Fruit fly (Drosophila melanogaster) whole organism, pupa: ENCODE data around the gene CG18095.
A peak's percentile ranks its signal among the peaks of the same experiment; 100 is the strongest.

Experiments
- CG14655 ChIP-seq: fragments of 200-800 bp; sonication (Bioruptor generic); optimal IDR thresholded peaks from 3 replicates; lab custom pipeline; 2017; ENCODE audit warnings: mild to moderate bottlenecking, missing biosample characterization, missing genetic modification reagents, missing genetic modification characterization
- CG32121 ChIP-seq: fragments of 200-800 bp; sonication (Bioruptor generic); IDR thresholded peaks from 2 replicates; pipeline ENCODE4 v1.3.6; 2022; ENCODE audit warnings: missing biosample characterization, missing genetic modification characterization
- EcR ChIP-seq: fragments of 200-800 bp; sonication (Bioruptor generic); optimal IDR thresholded peaks from 3 replicates; lab custom pipeline; 2019; ENCODE audit warnings: missing biosample characterization, missing genetic modification characterization, mild to moderate bottlenecking, moderate library complexity, missing genetic modification reagents
- Pif1B ChIP-seq: fragments of 200-800 bp; sonication (Bioruptor generic); optimal IDR thresholded peaks from 3 replicates; lab custom pipeline; 2016; ENCODE audit warnings: missing biosample characterization, missing genetic modification characterization
- gl ChIP-seq: fragments of 200-800 bp; sonication (Bioruptor generic); optimal IDR thresholded peaks from 2 replicates; lab custom pipeline; 2018; ENCODE audit warnings: missing biosample characterization, mild to moderate bottlenecking, missing genetic modification characterization

dm6 chr2L:14020108-14020507 lies 11.2 kb downstream of the CG18095 start, which contains the start of gene NimC3:
- TF ChIP-seq Pif1B (no peak), EcR (GFP tag; lab: Kevin White, UChicago) (no peak), CG32121 (GFP tag; lab: Robert Waterston, UW) (no peak), CG14655 (peak; percentile 46), gl (tag; lab: Kevin White, UChicago) (no peak)
